Fruit fly (Drosophila melanogaster): ENCODE measurements around the gene CG15369.

- TF ChIP-seq Myc (optimal IDR thresholded peaks at IDR 0.05) (no peak), psq (optimal IDR thresholded peaks at IDR 0.05) (no peak)
Measured at dm6 chrX:9225137-9225536, 8.5 kb downstream of the CG15369 start, which contains the start of gene CG15370.

Data from Kc167 (cell line).